Worm (Caenorhabditis elegans): ENCODE results near the gene rpn-13.

Gene rpn-13

ce11 chrIII:6317345-6317744, 24.4 kb downstream of the rpn-13 start:
- TF ChIP-seq unc-62 (GFP tag; optimal IDR thresholded peaks at IDR 0.05 in 1 of 2), result peak in 1 of 2 experiments; percentile 8
- TF ChIP-seq unc-62 (tag; optimal IDR thresholded peaks at IDR 0.05), result no peak
- no peak for TF ChIP-seq egl-27 (tag; optimal IDR thresholded peaks at IDR 0.05)
- TF ChIP-seq ces-1 (GFP tag; optimal IDR thresholded peaks at IDR 0.05), result peak; percentile 93
- peak; percentile 64; the same call in 1 of the 2 replicates for TF ChIP-seq ctbp-1 (GFP tag; IDR thresholded peaks at IDR 0.05)
- TF ChIP-seq fkh-10 (GFP tag; optimal IDR thresholded peaks at IDR 0.05), result peak; percentile 92

- TF ChIP-seq aha-1 (tag) (peak; percentile 93), egl-43 (GFP tag; IDR thresholded peaks at IDR 0.05) (no peak), egl-27 (tag; optimal IDR thresholded peaks at IDR 0.05) (no peak), attf-4 (tag; optimal IDR thresholded peaks at IDR 0.05) (no peak), ztf-11 (tag; optimal IDR thresholded peaks at IDR 0.05) (no peak), tag-97 (GFP tag; IDR thresholded peaks at IDR 0.05) (no peak)
These were observed 24.9 kb downstream of the rpn-13 start for ce11 chrIII:6316795-6317194.

- no peak for TF ChIP-seq D1046.2 (GFP tag; IDR thresholded peaks at IDR 0.05)
- TF ChIP-seq spr-1 (tag; optimal IDR thresholded peaks at IDR 0.05), result no peak
- TF ChIP-seq unc-62 (GFP tag; optimal IDR thresholded peaks at IDR 0.05 in 1 of 2), result peak in 1 of 2 experiments; percentile 98
- no peak for TF ChIP-seq unc-62 (tag; optimal IDR thresholded peaks at IDR 0.05)
These were observed 26.2 kb downstream of the rpn-13 start for ce11 chrIII:6315515-6315914.

- TF ChIP-seq ceh-82 (tag; optimal IDR thresholded peaks at IDR 0.05), result no peak
- no peak for TF ChIP-seq ceh-44 (GFP tag; IDR thresholded peaks at IDR 0.05)
- no peak for TF ChIP-seq dve-1 (tag; optimal IDR thresholded peaks at IDR 0.05; ENCODE audit: insufficient read depth)
- TF ChIP-seq attf-4 (tag; optimal IDR thresholded peaks at IDR 0.05), result no peak
- TF ChIP-seq nhr-111 (GFP tag; optimal IDR thresholded peaks at IDR 0.05), result no peak
- peak in 1 of 2 experiments; percentile 74 for TF ChIP-seq unc-62 (GFP tag; optimal IDR thresholded peaks at IDR 0.05 in 1 of 2)
- TF ChIP-seq unc-62 (tag; optimal IDR thresholded peaks at IDR 0.05), result no peak
- TF ChIP-seq ctbp-1 (GFP tag; IDR thresholded peaks at IDR 0.05), result no peak
- peak; percentile 56 for TF ChIP-seq aha-1 (tag)
These were observed 29.5 kb downstream of the rpn-13 start for ce11 chrIII:6312244-6312643.

ce11 chrIII:6311452-6311851, 30.3 kb downstream of the rpn-13 start:
- TF ChIP-seq tra-1 (GFP tag; IDR thresholded peaks at IDR 0.05) (no peak), F10B5.3 (tag; optimal IDR thresholded peaks at IDR 0.05) (no peak), ceh-62 (tag; optimal IDR thresholded peaks at IDR 0.05) (no peak), zfp-2 (tag; optimal IDR thresholded peaks at IDR 0.05) (no peak), unc-130 (GFP tag; optimal IDR thresholded peaks at IDR 0.05) (no peak), snpc-4 (tag; optimal IDR thresholded peaks at IDR 0.05) (no peak), daf-8 (GFP tag; IDR thresholded peaks at IDR 0.05) (no peak), nhr-11 (tag; optimal IDR thresholded peaks at IDR 0.05) (no peak), ceh-32 (tag; optimal IDR thresholded peaks at IDR 0.05; ENCODE audit: poor library complexity) (no peak), zip-2 (tag; optimal IDR thresholded peaks at IDR 0.05) (no peak), F26F4.8 (GFP tag; conservative IDR thresholded peaks at IDR 0.05) (no peak)

ce11 chrIII:6310352-6310751, 31.4 kb downstream of the rpn-13 start:
- no peak for TF ChIP-seq zfp-3 (GFP tag; conservative IDR thresholded peaks at IDR 0.05)
- no peak for TF ChIP-seq aly-2 (tag; optimal IDR thresholded peaks at IDR 0.05)
- TF ChIP-seq ces-1 (GFP tag; optimal IDR thresholded peaks at IDR 0.05), result peak; percentile 61
- peak; percentile 39 for TF ChIP-seq fkh-10 (GFP tag; optimal IDR thresholded peaks at IDR 0.05)

ce11 chrIII:6309066-6309465, 32.7 kb downstream of the rpn-13 start, which contains the start of gene gar-2:
Gene gar-2, plus strand, starts transcription at chrIII:6309366.
- TF ChIP-seq lsy-2 (tag; optimal IDR thresholded peaks at IDR 0.05) (no peak), zfp-3 (GFP tag; conservative IDR thresholded peaks at IDR 0.05) (no peak), daf-8 (GFP tag; IDR thresholded peaks at IDR 0.05) (no peak), nhr-76 (tag; optimal IDR thresholded peaks at IDR 0.05) (no peak), arid-1 (GFP tag; conservative IDR thresholded peaks at IDR 0.05) (no peak), ZK337.2 (GFP tag; IDR thresholded peaks at IDR 0.05) (no peak), nhr-11 (tag; optimal IDR thresholded peaks at IDR 0.05) (no peak), saeg-2 (GFP tag; IDR thresholded peaks at IDR 0.05) (no peak), hmg-1.1 (GFP tag; IDR thresholded peaks at IDR 0.05) (no peak), lin-29 (GFP tag; IDR thresholded peaks at IDR 0.05) (no peak)
